Fruit fly (Drosophila melanogaster) whole organism, embryonic: Measurements from ENCODE around the gene CG14721.

ENCODE experiments used
- CG10209 ChIP-seq: fragments of 200-800 bp; sonication (Bioruptor generic); optimal IDR thresholded peaks from 3 replicates; lab custom pipeline; 2017; ENCODE audit warnings: missing biosample characterization, mild to moderate bottlenecking, missing genetic modification characterization, missing genetic modification reagents
- CG10431 ChIP-seq: fragments of 200-800 bp; sonication (Bioruptor generic); optimal IDR thresholded peaks from 3 replicates; lab custom pipeline; 2018; ENCODE audit warnings: missing biosample characterization, mild to moderate bottlenecking, missing genetic modification characterization
- CG12744 ChIP-seq: fragments of 200-800 bp; sonication (Bioruptor generic); optimal IDR thresholded peaks from 2 replicates; lab custom pipeline; 2016; ENCODE audit warnings: missing biosample characterization, missing genetic modification characterization
- CG12942 ChIP-seq: fragments of 200-800 bp; sonication (Bioruptor generic); optimal IDR thresholded peaks from 3 replicates; lab custom pipeline; 2016; ENCODE audit warnings: missing biosample characterization, missing genetic modification characterization
- CG13894 ChIP-seq: fragments of 200-800 bp; sonication (Bioruptor generic); optimal IDR thresholded peaks from 3 replicates; lab custom pipeline; 2018; ENCODE audit warnings: missing biosample characterization, mild to moderate bottlenecking, missing genetic modification characterization, moderate library complexity
- CG16815 ChIP-seq: fragments of 200-800 bp; sonication (Bioruptor generic); optimal IDR thresholded peaks from 3 replicates; lab custom pipeline; 2017; ENCODE audit warnings: missing biosample characterization, mild to moderate bottlenecking, missing genetic modification characterization
- CG17361 ChIP-seq: fragments of 200-800 bp; sonication (Bioruptor generic); IDR thresholded peaks from 3 replicates; pipeline ENCODE4 v1.3.6; 2022; ENCODE audit warnings: missing biosample characterization, missing genetic modification characterization
- CG17802 ChIP-seq: fragments of 200-800 bp; sonication (Bioruptor generic); optimal IDR thresholded peaks from 2 replicates; lab custom pipeline; 2018; ENCODE audit warnings: missing biosample characterization, mild to moderate bottlenecking, missing genetic modification characterization, moderate library complexity
- CG2712 ChIP-seq: fragments of 200-800 bp; optimal IDR thresholded peaks from 3 replicates; lab custom pipeline; 2019; ENCODE audit warnings: missing biosample characterization, mild to moderate bottlenecking, missing genetic modification characterization, moderate library complexity
- CG31388 ChIP-seq: fragments of 200-800 bp; sonication (Bioruptor generic); optimal IDR thresholded peaks from 2 replicates; lab custom pipeline; 2016; ENCODE audit warnings: missing biosample characterization, missing genetic modification characterization
- CG4707 ChIP-seq: fragments of 200-800 bp; sonication (Bioruptor generic); optimal IDR thresholded peaks from 2 replicates; lab custom pipeline; 2018; ENCODE audit warnings: missing biosample characterization, mild to moderate bottlenecking, missing genetic modification characterization, moderate library complexity
- CG7987 ChIP-seq: fragments of 200-800 bp; sonication (Bioruptor generic); optimal IDR thresholded peaks from 2 replicates; lab custom pipeline; 2018; ENCODE audit warnings: missing biosample characterization, mild to moderate bottlenecking, missing genetic modification characterization, moderate library complexity
- CG8290 ChIP-seq, 3 experiments: fragments of 200-800 bp; sonication (Bioruptor generic); optimal IDR thresholded peaks; 2 replicates each; lab custom pipeline; 2016 to 2019; ENCODE audit warnings: missing biosample characterization in 3 of 3, missing genetic modification characterization in 3 of 3, mild to moderate bottlenecking in 2 of 3, moderate library complexity in 1 of 3
- CG8359 ChIP-seq: fragments of 200-800 bp; sonication (Bioruptor generic); optimal IDR thresholded peaks from 2 replicates; lab custom pipeline; 2017; ENCODE audit warnings: missing biosample characterization, mild to moderate bottlenecking, missing genetic modification characterization, borderline replicate concordance
- CG9817 ChIP-seq: fragments of 200-800 bp; sonication (Bioruptor generic); optimal IDR thresholded peaks from 2 replicates; lab custom pipeline; 2018; ENCODE audit warnings: missing biosample characterization, mild to moderate bottlenecking, missing genetic modification characterization, moderate library complexity
- CkIIα-i1 ChIP-seq: fragments of 200-800 bp; sonication (Bioruptor generic); IDR thresholded peaks from 2 replicates; pipeline ENCODE4 v1.3.6; 2022; ENCODE audit warnings: missing biosample characterization, missing genetic modification characterization
- Dad ChIP-seq: fragments of 200-800 bp; sonication (Bioruptor generic); optimal IDR thresholded peaks from 3 replicates; lab custom pipeline; 2016; ENCODE audit warnings: missing biosample characterization, missing genetic modification characterization
- Doc2 ChIP-seq: fragments of 200-800 bp; sonication (Bioruptor generic); IDR thresholded peaks from 2 replicates; pipeline ENCODE4 v1.3.6; 2022; ENCODE audit warnings: missing biosample characterization, missing genetic modification characterization
- Eip74EF ChIP-seq, 2 experiments: fragments of 200-800 bp in 1 of 2; fragments of >200 bp in 1 of 2; sonication (Bioruptor generic) in 1 of 2; optimal IDR thresholded peaks; 2 replicates each; lab custom pipeline; 2017 to 2019; ENCODE audit warnings: missing biosample characterization in 2 of 2, missing genetic modification characterization in 2 of 2, mild to moderate bottlenecking in 1 of 2, moderate library complexity in 1 of 2
- H15 ChIP-seq: fragments of 200-800 bp; sonication (Bioruptor generic); IDR thresholded peaks from 3 replicates; pipeline ENCODE4 v1.3.6; 2022; ENCODE audit warnings: missing biosample characterization, missing genetic modification characterization
- Lpt ChIP-seq: fragments of >200 bp; optimal IDR thresholded peaks from 2 replicates; lab custom pipeline; 2018; ENCODE audit warnings: missing biosample characterization, missing genetic modification characterization
- Mrtf ChIP-seq: fragments of 200-800 bp; sonication (Bioruptor generic); IDR thresholded peaks from 3 replicates; pipeline ENCODE4 v1.3.6; 2022; ENCODE audit warnings: missing biosample characterization, missing genetic modification characterization
- Nf-YB ChIP-seq: fragments of 200-800 bp; sonication (Bioruptor generic); optimal IDR thresholded peaks from 3 replicates; lab custom pipeline; 2019; ENCODE audit warnings: missing biosample characterization, mild to moderate bottlenecking, missing genetic modification characterization, moderate library complexity
- NfI ChIP-seq: fragments of 200-800 bp; sonication (Bioruptor generic); optimal IDR thresholded peaks from 3 replicates; lab custom pipeline; 2018; ENCODE audit warnings: missing biosample characterization, mild to moderate bottlenecking, missing genetic modification characterization, moderate library complexity
- Oaz ChIP-seq: fragments of 200-800 bp; sonication (Bioruptor generic); IDR thresholded peaks from 2 replicates; pipeline ENCODE4 v1.3.6; 2022; ENCODE audit warnings: missing biosample characterization, missing genetic modification characterization
- Optix ChIP-seq: fragments of 200-800 bp; sonication (Bioruptor generic); IDR thresholded peaks from 3 replicates; pipeline ENCODE4 v1.3.6; 2022; ENCODE audit warnings: missing biosample characterization, missing genetic modification characterization
- Ptx1 ChIP-seq: fragments of 200-800 bp; sonication (Bioruptor generic); IDR thresholded peaks from 2 replicates; pipeline ENCODE4 v1.3.6; 2022; ENCODE audit warnings: missing biosample characterization, missing genetic modification characterization
- al ChIP-seq: fragments of 200-800 bp; sonication (Bioruptor generic); IDR thresholded peaks from 2 replicates; pipeline ENCODE4 v1.3.6; 2022; ENCODE audit warnings: missing biosample characterization, missing genetic modification characterization
- ase ChIP-seq: fragments of 200-800 bp; sonication (Bioruptor generic); IDR thresholded peaks from 3 replicates; pipeline ENCODE4 v1.3.6; 2022; ENCODE audit warnings: missing biosample characterization, missing genetic modification characterization
- ash1 ChIP-seq: fragments of 200-800 bp; sonication (Bioruptor generic); optimal IDR thresholded peaks from 2 replicates; lab custom pipeline; 2018; ENCODE audit warnings: missing biosample characterization, mild to moderate bottlenecking, missing genetic modification characterization
- bbx ChIP-seq: fragments of 200-800 bp; sonication (Bioruptor generic); IDR thresholded peaks from 2 replicates; pipeline ENCODE4 v1.3.6; 2022; ENCODE audit warnings: missing biosample characterization, missing genetic modification characterization; ENCODE audit not compliant: partially characterized antibody
- bcd ChIP-seq: fragments of 200-800 bp; sonication (Bioruptor generic); optimal IDR thresholded peaks from 2 replicates; lab custom pipeline; 2017; ENCODE audit warnings: missing biosample characterization, mild to moderate bottlenecking, missing genetic modification characterization
- caup ChIP-seq: fragments of 200-800 bp; sonication (Bioruptor generic); optimal IDR thresholded peaks from 3 replicates; lab custom pipeline; 2017; ENCODE audit warnings: missing biosample characterization, mild to moderate bottlenecking, missing genetic modification characterization, moderate library complexity; ENCODE audit not compliant: severe bottlenecking
- dimm ChIP-seq: fragments of 200-800 bp; sonication (Bioruptor generic); IDR thresholded peaks from 2 replicates; pipeline ENCODE4 v1.3.6; 2022; ENCODE audit warnings: missing biosample characterization, missing genetic modification characterization
- dmrt11E ChIP-seq: fragments of 200-800 bp; sonication (Bioruptor generic); optimal IDR thresholded peaks from 3 replicates; lab custom pipeline; 2018; ENCODE audit warnings: missing biosample characterization, mild to moderate bottlenecking, missing genetic modification characterization, moderate library complexity
- en ChIP-seq: fragments of 200-800 bp; sonication (Bioruptor generic); optimal IDR thresholded peaks from 2 replicates; lab custom pipeline; 2016; ENCODE audit warnings: missing biosample characterization, missing genetic modification characterization
- fd64A ChIP-seq: fragments of 200-800 bp; sonication (Bioruptor generic); optimal IDR thresholded peaks from 3 replicates; lab custom pipeline; 2018; ENCODE audit warnings: missing biosample characterization, mild to moderate bottlenecking, missing genetic modification characterization
- grau ChIP-seq: fragments of 200-800 bp; optimal IDR thresholded peaks from 3 replicates; lab custom pipeline; 2019; ENCODE audit warnings: missing biosample characterization, mild to moderate bottlenecking, missing genetic modification characterization, moderate library complexity
- h ChIP-seq: fragments of >200 bp; optimal IDR thresholded peaks from 2 replicates; lab custom pipeline; 2017
- inv ChIP-seq: fragments of 200-800 bp; sonication (Bioruptor generic); IDR thresholded peaks from 2 replicates; pipeline ENCODE4 v1.3.6; 2022; ENCODE audit warnings: missing biosample characterization, missing genetic modification characterization; ENCODE audit not compliant: partially characterized antibody
- jing ChIP-seq: fragments of 200-800 bp; sonication (Bioruptor generic); optimal IDR thresholded peaks from 2 replicates; lab custom pipeline; 2018; ENCODE audit warnings: missing biosample characterization, mild to moderate bottlenecking, missing genetic modification characterization
- kah ChIP-seq: fragments of 200-800 bp; sonication (Bioruptor generic); optimal IDR thresholded peaks from 2 replicates; lab custom pipeline; 2018; ENCODE audit warnings: missing biosample characterization, mild to moderate bottlenecking, missing genetic modification characterization
- kni ChIP-seq: fragments of 200-800 bp; sonication (Bioruptor generic); optimal IDR thresholded peaks from 3 replicates; lab custom pipeline; 2017; ENCODE audit warnings: mild to moderate bottlenecking, missing biosample characterization, missing genetic modification reagents, missing genetic modification characterization
- mld ChIP-seq: fragments of 200-800 bp; sonication (Bioruptor generic); IDR thresholded peaks from 3 replicates; pipeline ENCODE4 v1.3.6; 2022; ENCODE audit warnings: missing biosample characterization, missing genetic modification characterization; ENCODE audit not compliant: partially characterized antibody
- nerfin-1 ChIP-seq: fragments of 200-800 bp; sonication (Bioruptor generic); optimal IDR thresholded peaks from 3 replicates; lab custom pipeline; 2019; ENCODE audit warnings: missing biosample characterization, mild to moderate bottlenecking, missing genetic modification characterization, moderate library complexity
- pho ChIP-seq: fragments of 200-800 bp; sonication (Bioruptor generic); optimal IDR thresholded peaks from 2 replicates; lab custom pipeline; 2016; ENCODE audit warnings: missing biosample characterization, missing genetic modification characterization
- ro ChIP-seq: fragments of 200-800 bp; sonication (Bioruptor generic); IDR thresholded peaks from 2 replicates; pipeline ENCODE4 v1.3.6; 2022; ENCODE audit warnings: missing biosample characterization, missing genetic modification characterization
- row ChIP-seq: fragments of 200-800 bp; sonication (Bioruptor generic); IDR thresholded peaks from 3 replicates; pipeline ENCODE4 v1.3.6; 2022; ENCODE audit warnings: missing biosample characterization, missing genetic modification characterization
- sob ChIP-seq: fragments of 200-800 bp; sonication (Bioruptor generic); IDR thresholded peaks from 2 replicates; pipeline ENCODE4 v1.3.6; 2022; ENCODE audit warnings: missing biosample characterization, missing genetic modification characterization
- zf30C ChIP-seq: fragments of 200-800 bp; sonication (Bioruptor generic); optimal IDR thresholded peaks from 3 replicates; lab custom pipeline; 2018; ENCODE audit warnings: missing biosample characterization, mild to moderate bottlenecking, missing genetic modification characterization

The CG14721 gene

DNA sequence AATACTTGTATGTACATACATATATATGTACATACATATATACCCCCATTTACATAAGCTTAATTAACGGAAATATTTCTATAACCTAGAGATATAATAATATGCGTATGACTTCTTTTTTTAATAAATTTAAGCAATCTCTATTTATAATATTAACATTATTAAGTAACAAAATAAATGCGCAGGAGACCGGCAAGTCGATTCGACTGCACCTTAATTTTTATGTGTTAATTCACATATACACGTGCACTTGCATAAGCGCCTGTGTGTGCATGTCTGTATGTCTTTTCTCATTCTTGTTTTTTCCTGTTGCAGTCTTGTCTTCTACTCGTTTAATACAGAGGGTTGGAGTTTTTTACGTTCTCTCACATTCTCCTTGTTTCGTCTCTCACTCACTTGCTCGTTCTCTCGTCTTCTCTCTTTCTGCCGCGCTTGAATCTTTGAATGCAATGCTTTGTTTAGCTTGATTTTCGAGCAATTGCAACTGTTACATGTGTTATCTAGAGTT, 45.0 kb downstream of the CG14721 start (continued):
- peak; percentile 91 for TF ChIP-seq grau (tag; lab: Kevin White, UChicago)
- TF ChIP-seq CG8290 (GFP tag; optimal IDR thresholded peaks at IDR 0.05; lab: Kevin White, UChicago) = peak; percentile 92
- TF ChIP-seq CG8290 (tag; optimal IDR thresholded peaks at IDR 0.05; lab: Kevin White, UChicago) = peak in 1 of 2 experiments; percentile 71
- TF ChIP-seq dmrt11E (tag; lab: Kevin White, UChicago) = peak; percentile 100
- TF ChIP-seq mld (GFP tag; lab: Robert Waterston, UW) = no peak
- TF ChIP-seq CG9817 (tag; lab: Kevin White, UChicago) = peak; percentile 53
- TF ChIP-seq CG17802 (tag; lab: Kevin White, UChicago) = peak; percentile 87
- peak; percentile 99 for TF ChIP-seq CG2712
- peak; percentile 71 for TF ChIP-seq dimm (GFP tag; lab: Robert Waterston, UW)
- peak; percentile 87 for TF ChIP-seq CG12942
- peak; percentile 86 for TF ChIP-seq H15 (GFP tag; lab: Robert Waterston, UW)
- TF ChIP-seq inv (GFP tag; lab: Robert Waterston, UW) = no peak
- peak; percentile 49 for TF ChIP-seq CG31388
- TF ChIP-seq en (GFP tag; lab: Kevin White, UChicago) = no peak
- peak; percentile 92 for TF ChIP-seq CG8359
- TF ChIP-seq Lpt = no peak
- peak; percentile 68 for TF ChIP-seq CG7987
- TF ChIP-seq CG10431 = peak; percentile 87
- TF ChIP-seq ase (GFP tag; lab: Robert Waterston, UW) = peak; percentile 85; the same call in 2 of the 3 replicates
- peak; percentile 97 for TF ChIP-seq CG16815 (GFP tag; lab: Kevin White, UChicago)
- peak in 1 of 2 experiments; percentile 92 for TF ChIP-seq Eip74EF (GFP tag; optimal IDR thresholded peaks at IDR 0.05; lab: Kevin White, UChicago)
- TF ChIP-seq Doc2 = no peak
- TF ChIP-seq kni = no peak
- TF ChIP-seq Oaz (GFP tag; lab: Robert Waterston, UW) = peak; percentile 50
- peak; percentile 80 for TF ChIP-seq Nf-YB
- TF ChIP-seq row (GFP tag; lab: Robert Waterston, UW) = peak; percentile 91
- peak; percentile 75 for TF ChIP-seq Mrtf (GFP tag; lab: Robert Waterston, UW)
- no peak for TF ChIP-seq h (lab: Kevin White, UChicago)
- no peak for TF ChIP-seq bbx (GFP tag; lab: Robert Waterston, UW)
- TF ChIP-seq fd64A (GFP tag; lab: Kevin White, UChicago) = peak; percentile 38
- no peak for TF ChIP-seq zf30C (GFP tag; lab: Kevin White, UChicago)
- no peak for TF ChIP-seq CG13894
- TF ChIP-seq al (GFP tag; lab: Robert Waterston, UW) = no peak
- peak; percentile 78 for TF ChIP-seq Optix (GFP tag; lab: Robert Waterston, UW)
- no peak for TF ChIP-seq pho (GFP tag; lab: Kevin White, UChicago)
- peak; percentile 81 for TF ChIP-seq jing (GFP tag; lab: Kevin White, UChicago)
- TF ChIP-seq Ptx1 (GFP tag; lab: Robert Waterston, UW) = peak; percentile 85
- TF ChIP-seq CkIIα-i1 (GFP tag; lab: Robert Waterston, UW) = no peak
- TF ChIP-seq NfI = peak; percentile 81
- peak; percentile 78 for TF ChIP-seq kah (GFP tag; lab: Kevin White, UChicago)
- no peak for TF ChIP-seq Dad (GFP tag; lab: Kevin White, UChicago)
- TF ChIP-seq CG10209 (GFP tag; lab: Kevin White, UChicago) = peak; percentile 94
- TF ChIP-seq nerfin-1 (tag; lab: Kevin White, UChicago) = peak; percentile 92
- TF ChIP-seq sob (GFP tag; lab: Robert Waterston, UW) = peak; percentile 74
- peak; percentile 75 for TF ChIP-seq ro (GFP tag; lab: Robert Waterston, UW)
- peak; percentile 92 for TF ChIP-seq bcd (GFP tag; lab: Kevin White, UChicago)
- TF ChIP-seq caup (GFP tag; lab: Kevin White, UChicago) = peak; percentile 58
- no peak for TF ChIP-seq ash1 (GFP tag; lab: Kevin White, UChicago)
- TF ChIP-seq CG17361 (GFP tag; lab: Robert Waterston, UW) = peak; percentile 98
- TF ChIP-seq CG4707 = peak; percentile 81
- TF ChIP-seq CG12744 = no peak
